Fruit fly (Drosophila melanogaster) whole organism, embryonic: ENCODE measurements around the gene CG11030.
A peak's percentile ranks its signal among the peaks of the same experiment; 100 is the strongest.

Source experiments
- Aef1 ChIP-seq: fragments of 200-800 bp; sonication (Bioruptor generic); IDR thresholded peaks from 3 replicates; pipeline ENCODE4 v1.3.6; 2022; ENCODE audit warnings: missing biosample characterization, missing genetic modification characterization
- Atf-2 ChIP-seq: fragments of 200-800 bp; sonication (Bioruptor generic); optimal IDR thresholded peaks from 2 replicates; lab custom pipeline; 2016; ENCODE audit warnings: missing biosample characterization, missing genetic modification characterization
- B-H2 ChIP-seq: fragments of 200-800 bp; sonication (Bioruptor generic); optimal IDR thresholded peaks from 2 replicates; lab custom pipeline; 2018; ENCODE audit warnings: missing biosample characterization, mild to moderate bottlenecking, missing genetic modification characterization
- CG1024 ChIP-seq: fragments of 200-800 bp; sonication (Bioruptor generic); IDR thresholded peaks from 2 replicates; pipeline ENCODE4 v1.3.6; 2022; ENCODE audit warnings: missing biosample characterization, missing genetic modification characterization
- CG10267 ChIP-seq: fragments of 200-800 bp; sonication (Bioruptor generic); optimal IDR thresholded peaks from 2 replicates; lab custom pipeline; 2018; ENCODE audit warnings: missing biosample characterization, mild to moderate bottlenecking, missing genetic modification characterization, moderate library complexity
- CG12219 ChIP-seq: fragments of 200-800 bp; sonication (Bioruptor generic); optimal IDR thresholded peaks from 3 replicates; lab custom pipeline; 2018; ENCODE audit warnings: missing biosample characterization, mild to moderate bottlenecking, missing genetic modification characterization
- CG14441 ChIP-seq: fragments of 200-800 bp; sonication (Bioruptor generic); IDR thresholded peaks from 2 replicates; pipeline ENCODE4 v1.3.6; 2022; ENCODE audit warnings: missing biosample characterization, missing genetic modification characterization
- CG14667 ChIP-seq: fragments of 200-800 bp; sonication (Bioruptor generic); IDR thresholded peaks from 2 replicates; pipeline ENCODE4 v1.3.6; 2022; ENCODE audit warnings: missing biosample characterization, missing genetic modification characterization
- CG14860 ChIP-seq: fragments of 200-800 bp; sonication (Bioruptor generic); IDR thresholded peaks from 3 replicates; pipeline ENCODE4 v1.3.6; 2022; ENCODE audit warnings: missing biosample characterization, missing genetic modification characterization; ENCODE audit not compliant: partially characterized antibody
- CG15514 ChIP-seq: fragments of 200-800 bp; sonication (Bioruptor generic); optimal IDR thresholded peaks from 3 replicates; lab custom pipeline; 2017; ENCODE audit warnings: missing biosample characterization, missing genetic modification characterization, mild to moderate bottlenecking, moderate library complexity, missing genetic modification reagents
- CG17802 ChIP-seq: fragments of 200-800 bp; sonication (Bioruptor generic); optimal IDR thresholded peaks from 2 replicates; lab custom pipeline; 2018; ENCODE audit warnings: missing biosample characterization, mild to moderate bottlenecking, missing genetic modification characterization, moderate library complexity
- CG17829 ChIP-seq: fragments of 200-800 bp; optimal IDR thresholded peaks from 2 replicates; lab custom pipeline; 2019; ENCODE audit warnings: missing biosample characterization, mild to moderate bottlenecking, missing genetic modification characterization, moderate library complexity
- CG18764 ChIP-seq: fragments of 200-800 bp; sonication (Bioruptor generic); optimal IDR thresholded peaks from 3 replicates; lab custom pipeline; 2016; ENCODE audit warnings: missing biosample characterization, missing genetic modification characterization
- CG32532 ChIP-seq: fragments of 200-800 bp; sonication (Bioruptor generic); IDR thresholded peaks from 2 replicates; pipeline ENCODE4 v1.3.6; 2022; ENCODE audit warnings: missing biosample characterization, missing genetic modification characterization
- CG32772 ChIP-seq: fragments of 200-800 bp; sonication (Bioruptor generic); IDR thresholded peaks from 2 replicates; pipeline ENCODE4 v1.3.6; 2022; ENCODE audit warnings: missing biosample characterization, missing genetic modification characterization
- CG3407 ChIP-seq: fragments of 200-800 bp; sonication (Bioruptor generic); optimal IDR thresholded peaks from 2 replicates; lab custom pipeline; 2018; ENCODE audit warnings: missing biosample characterization, mild to moderate bottlenecking, missing genetic modification characterization
- CG3847 ChIP-seq: fragments of 200-800 bp; sonication (Bioruptor generic); IDR thresholded peaks from 2 replicates; pipeline ENCODE4 v1.3.6; 2022; ENCODE audit warnings: missing biosample characterization, missing genetic modification characterization
- CG4707 ChIP-seq: fragments of 200-800 bp; sonication (Bioruptor generic); optimal IDR thresholded peaks from 2 replicates; lab custom pipeline; 2018; ENCODE audit warnings: missing biosample characterization, mild to moderate bottlenecking, missing genetic modification characterization, moderate library complexity
- CG4820 ChIP-seq: fragments of 200-800 bp; sonication (Bioruptor generic); optimal IDR thresholded peaks from 3 replicates; lab custom pipeline; 2016; ENCODE audit warnings: missing biosample characterization, missing genetic modification characterization
- CG5245 ChIP-seq: fragments of 200-800 bp; sonication (Bioruptor generic); optimal IDR thresholded peaks from 3 replicates; lab custom pipeline; 2016; ENCODE audit warnings: missing biosample characterization, missing genetic modification characterization
- CG6854 ChIP-seq: fragments of 200-800 bp; sonication (Bioruptor generic); optimal IDR thresholded peaks from 3 replicates; lab custom pipeline; 2017; ENCODE audit warnings: missing biosample characterization, mild to moderate bottlenecking, missing genetic modification characterization
- Camta ChIP-seq: fragments of 200-800 bp; sonication (Bioruptor generic); optimal IDR thresholded peaks from 2 replicates; lab custom pipeline; 2016; ENCODE audit warnings: missing biosample characterization, missing genetic modification characterization
- Chrac-16 ChIP-seq: fragments of 200-800 bp; sonication (Bioruptor generic); optimal IDR thresholded peaks from 3 replicates; lab custom pipeline; 2016; ENCODE audit warnings: missing biosample characterization, missing genetic modification characterization
- Dbx ChIP-seq: fragments of 200-800 bp; sonication (Bioruptor generic); IDR thresholded peaks from 3 replicates; pipeline ENCODE4 v1.3.6; 2022; ENCODE audit warnings: missing biosample characterization, missing genetic modification characterization
- Dp ChIP-seq: fragments of 200-800 bp; sonication (Bioruptor generic); optimal IDR thresholded peaks from 2 replicates; lab custom pipeline; 2018; ENCODE audit warnings: missing biosample characterization, mild to moderate bottlenecking, missing genetic modification characterization, moderate library complexity
- E2f1 ChIP-seq: fragments of 200-800 bp; sonication (Bioruptor generic); IDR thresholded peaks from 2 replicates; pipeline ENCODE4 v1.3.6; 2022; ENCODE audit warnings: missing biosample characterization, missing genetic modification characterization
- Ets65A ChIP-seq: fragments of 200-800 bp; sonication (Bioruptor generic); peaks from one replicate; lab custom pipeline; 2016; ENCODE audit warnings: missing biosample characterization, missing genetic modification characterization
- H2.0 ChIP-seq: fragments of 200-800 bp; sonication (Bioruptor generic); IDR thresholded peaks from 2 replicates; pipeline ENCODE4 v1.3.6; 2022; ENCODE audit warnings: missing biosample characterization, missing genetic modification characterization
- Myb ChIP-seq: fragments of 200-800 bp; sonication (Bioruptor generic); optimal IDR thresholded peaks from 2 replicates; lab custom pipeline; 2016; ENCODE audit warnings: missing biosample characterization, missing genetic modification characterization
- Oaz ChIP-seq: fragments of 200-800 bp; sonication (Bioruptor generic); IDR thresholded peaks from 2 replicates; pipeline ENCODE4 v1.3.6; 2022; ENCODE audit warnings: missing biosample characterization, missing genetic modification characterization
- Opbp ChIP-seq: fragments of 200-800 bp; sonication (Bioruptor generic); IDR thresholded peaks from 3 replicates; pipeline ENCODE4 v1.3.6; 2022; ENCODE audit warnings: missing biosample characterization, missing genetic modification characterization; ENCODE audit not compliant: partially characterized antibody
- Pdp1 ChIP-seq, 2 experiments: fragments of 200-800 bp; sonication (Bioruptor generic); optimal IDR thresholded peaks; 3 replicates each; lab custom pipeline; 2016; ENCODE audit warnings: missing biosample characterization in 2 of 2, missing genetic modification characterization in 2 of 2, mild to moderate bottlenecking in 1 of 2, moderate library complexity in 1 of 2
- Sox102F ChIP-seq: fragments of 200-800 bp; sonication (Bioruptor generic); optimal IDR thresholded peaks from 2 replicates; lab custom pipeline; 2018; ENCODE audit warnings: missing biosample characterization, mild to moderate bottlenecking, missing genetic modification characterization, moderate library complexity
- aop ChIP-seq: fragments of 200-800 bp; sonication (Bioruptor generic); IDR thresholded peaks from 2 replicates; pipeline ENCODE4 v1.3.6; 2022; ENCODE audit warnings: missing biosample characterization, missing genetic modification characterization
- ato ChIP-seq: fragments of 200-800 bp; sonication (Bioruptor generic); IDR thresholded peaks from 2 replicates; pipeline ENCODE4 v1.3.6; 2022; ENCODE audit warnings: missing biosample characterization, missing genetic modification characterization; ENCODE audit not compliant: partially characterized antibody
- bbx ChIP-seq: fragments of 200-800 bp; sonication (Bioruptor generic); IDR thresholded peaks from 2 replicates; pipeline ENCODE4 v1.3.6; 2022; ENCODE audit warnings: missing biosample characterization, missing genetic modification characterization; ENCODE audit not compliant: partially characterized antibody
- chif ChIP-seq, 2 experiments: fragments of 200-800 bp; sonication (Bioruptor generic); optimal IDR thresholded peaks; 3 replicates each; lab custom pipeline; 2016; ENCODE audit warnings: missing biosample characterization in 2 of 2, missing genetic modification characterization in 2 of 2
- ci ChIP-seq: fragments of 200-800 bp; sonication (Bioruptor generic); IDR thresholded peaks from 3 replicates; pipeline ENCODE4 v1.3.6; 2022; ENCODE audit warnings: missing biosample characterization, missing genetic modification characterization
- dpn ChIP-seq, 2 experiments: fragments of 200-800 bp; sonication (Bioruptor generic); optimal IDR thresholded peaks; 3 replicates each; lab custom pipeline; 2016; ENCODE audit warnings: missing biosample characterization in 2 of 2, missing genetic modification characterization in 2 of 2
- gce ChIP-seq: fragments of 200-800 bp; sonication (Bioruptor generic); IDR thresholded peaks from 3 replicates; pipeline ENCODE4 v1.3.6; 2022; ENCODE audit warnings: missing biosample characterization, missing genetic modification characterization
- nerfin-2 ChIP-seq: fragments of 200-800 bp; sonication (Bioruptor generic); IDR thresholded peaks from 2 replicates; pipeline ENCODE4 v1.3.6; 2022; ENCODE audit warnings: missing biosample characterization, missing genetic modification characterization; ENCODE audit not compliant: partially characterized antibody
- otp ChIP-seq: fragments of 200-800 bp; sonication (Bioruptor generic); IDR thresholded peaks from 3 replicates; pipeline ENCODE4, ENCODE4 v1.3.6; 2022; ENCODE audit warnings: missing biosample characterization, missing genetic modification characterization
- pnt ChIP-seq: fragments of 200-800 bp; sonication (Bioruptor generic); optimal IDR thresholded peaks from 3 replicates; lab custom pipeline; 2016; ENCODE audit warnings: missing biosample characterization, missing genetic modification characterization
- pzg ChIP-seq: fragments of 200-800 bp; sonication (Bioruptor generic); optimal IDR thresholded peaks from 3 replicates; lab custom pipeline; 2018; ENCODE audit warnings: missing biosample characterization, mild to moderate bottlenecking, missing genetic modification characterization, moderate library complexity
- sens ChIP-seq: fragments of 200-800 bp; sonication (Bioruptor generic); peaks from one replicate; lab custom pipeline; 2016; ENCODE audit warnings: missing biosample characterization, missing genetic modification characterization
- slou ChIP-seq: fragments of 200-800 bp; sonication (Bioruptor generic); optimal IDR thresholded peaks from 3 replicates; lab custom pipeline; 2016; ENCODE audit warnings: missing biosample characterization, missing genetic modification characterization
- ssp ChIP-seq: fragments of 200-800 bp; sonication (Bioruptor generic); IDR thresholded peaks from 2 replicates; pipeline ENCODE4 v1.3.6; 2022; ENCODE audit warnings: missing biosample characterization, missing genetic modification characterization
- tgo ChIP-seq: fragments of 200-800 bp; sonication (Bioruptor generic); IDR thresholded peaks from 3 replicates; pipeline ENCODE4 v1.3.6; 2022; ENCODE audit warnings: missing biosample characterization, missing genetic modification characterization
- tin ChIP-seq: fragments of 200-800 bp; sonication (Bioruptor generic); optimal IDR thresholded peaks from 3 replicates; lab custom pipeline; 2016; ENCODE audit warnings: missing biosample characterization, missing genetic modification characterization
- tna ChIP-seq: fragments of 200-800 bp; sonication (Bioruptor generic); IDR thresholded peaks from 2 replicates; pipeline ENCODE4 v1.3.6; 2022; ENCODE audit warnings: missing biosample characterization, missing genetic modification characterization; ENCODE audit not compliant: partially characterized antibody

Gene CG11030

dm6 chr2L:5771179-5771578, 46.7 kb downstream of the CG11030 start (continued):
- TF ChIP-seq Sox102F (GFP tag; lab: Kevin White, UChicago) (peak; percentile 35), CG14667 (GFP tag; lab: Robert Waterston, UW) (peak; percentile 41; the same call in 1 of the 2 replicates), aop (GFP tag; lab: Robert Waterston, UW) (no peak), CG3847 (peak; percentile 53; the same call in 1 of the 2 replicates), CG17802 (tag; lab: Kevin White, UChicago) (no peak), ssp (peak; percentile 27; the same call in 1 of the 2 replicates), sens (GFP tag; lab: Kevin White, UChicago) (peak; percentile 26), Camta (no peak), Atf-2 (GFP tag; lab: Kevin White, UChicago) (no peak), CG12219 (GFP tag; lab: Kevin White, UChicago) (no peak), dpn (GFP tag; optimal IDR thresholded peaks at IDR 0.05; lab: Kevin White, UChicago) (peak; percentile 32 to 53), Aef1 (peak; percentile 43; the same call in 2 of the 3 replicates), Ets65A (peak; percentile 97), ato (GFP tag; lab: Robert Waterston, UW) (peak; percentile 55), H2.0 (GFP tag; lab: Robert Waterston, UW) (0 out of 2 replicates have a peak, but pooled peaks have one; percentile 29), CG32772 (GFP tag; lab: Robert Waterston, UW) (0 out of 2 replicates have a peak, but pooled peaks have one; percentile 10), CG10267 (tag; lab: Kevin White, UChicago) (peak; percentile 15), Oaz (peak; percentile 20; the same call in 1 of the 2 replicates), CG3407 (GFP tag; lab: Kevin White, UChicago) (peak; percentile 11), CG17829 (tag; lab: Kevin White, UChicago) (peak; percentile 48), otp (no peak), CG4820 (peak; percentile 21), CG15514 (peak; percentile 2), pnt (GFP tag; lab: Kevin White, UChicago) (peak; percentile 16), CG14441 (GFP tag; lab: Robert Waterston, UW) (peak; percentile 44; the same call in 1 of the 2 replicates), CG6854 (GFP tag; lab: Kevin White, UChicago) (peak; percentile 70), Chrac-16 (GFP tag; lab: Kevin White, UChicago) (peak; percentile 69), Dbx (GFP tag; lab: Robert Waterston, UW) (0 out of 3 replicates have a peak, but pooled peaks have one; percentile 34), CG32532 (peak; percentile 82), gce (GFP tag; lab: Robert Waterston, UW) (no peak), E2f1 (GFP tag; lab: Robert Waterston, UW) (no peak), tin (GFP tag; lab: Kevin White, UChicago) (peak; percentile 30), CG1024 (GFP tag; lab: Robert Waterston, UW) (0 out of 2 replicates have a peak, but pooled peaks have one; percentile 4), CG5245 (GFP tag; lab: Kevin White, UChicago) (peak; percentile 27), tgo (GFP tag; lab: Robert Waterston, UW) (peak; percentile 52), pzg (GFP tag; lab: Kevin White, UChicago) (no peak), bbx (GFP tag; lab: Robert Waterston, UW) (peak; percentile 50), Pdp1 (GFP tag; optimal IDR thresholded peaks at IDR 0.05; lab: Kevin White, UChicago) (peak; percentile 4 to 40), Dp (GFP tag; lab: Kevin White, UChicago) (peak; percentile 47), slou (peak; percentile 47), CG18764 (peak; percentile 41), B-H2 (GFP tag; lab: Kevin White, UChicago) (peak; percentile 31), Myb (peak; percentile 22), CG4707 (GFP tag; lab: Kevin White, UChicago) (no peak), nerfin-2 (GFP tag; lab: Robert Waterston, UW) (peak; percentile 55; the same call in 1 of the 2 replicates), tna (GFP tag; lab: Robert Waterston, UW) (peak; percentile 39; the same call in 1 of the 2 replicates), chif (GFP tag; optimal IDR thresholded peaks at IDR 0.05; lab: Kevin White, UChicago) (peak in 1 of 2 experiments; percentile 49), CG14860 (GFP tag; lab: Robert Waterston, UW) (0 out of 3 replicates have a peak, but pooled peaks have one; percentile 55), Opbp (GFP tag; lab: Robert Waterston, UW) (peak; percentile 78; the same call in 2 of the 3 replicates), ci (GFP tag; lab: Robert Waterston, UW) (peak; percentile 23; the same call in 1 of the 3 replicates)
